Worm (Caenorhabditis elegans): ENCODE results near the gene mrpl-21.

The mrpl-21 gene

ce11 chrIII:4232811-4233269, 10.5 kb downstream of the mrpl-21 start, which contains the start of gene nhr-20:
Gene nhr-20, minus strand, starts transcription at chrIII:4233219.
- TF ChIP-seq him-1 (tag; optimal IDR thresholded peaks at IDR 0.05) (no peak), dao-5 (tag; optimal IDR thresholded peaks at IDR 0.05) (no peak), W03F9.2 (tag; optimal IDR thresholded peaks at IDR 0.05) (no peak)

- TF ChIP-seq dao-5 (tag; optimal IDR thresholded peaks at IDR 0.05) = no peak
- no peak for TF ChIP-seq him-1 (tag; optimal IDR thresholded peaks at IDR 0.05)
- no peak for TF ChIP-seq W03F9.2 (tag; optimal IDR thresholded peaks at IDR 0.05)
Observed at ce11 chrIII:4231372-4231771, 12.0 kb downstream of the mrpl-21 start.

ce11 chrIII:4230092-4230491, 13.3 kb downstream of the mrpl-21 start:
- TF ChIP-seq W03F9.2 (tag; optimal IDR thresholded peaks at IDR 0.05) (no peak), him-1 (tag; optimal IDR thresholded peaks at IDR 0.05) (no peak), dao-5 (tag; optimal IDR thresholded peaks at IDR 0.05) (no peak)

ce11 chrIII:4228841-4229240, 14.5 kb downstream of the mrpl-21 start, which contains the start of gene F43C1.5:
Gene F43C1.5, plus strand, starts transcription at chrIII:4229141.
- no peak for TF ChIP-seq W03F9.2 (tag; optimal IDR thresholded peaks at IDR 0.05)
- no peak for TF ChIP-seq him-1 (tag; optimal IDR thresholded peaks at IDR 0.05)
- TF ChIP-seq dao-5 (tag; optimal IDR thresholded peaks at IDR 0.05) = no peak

- no peak for TF ChIP-seq W03F9.2 (tag; optimal IDR thresholded peaks at IDR 0.05)
- TF ChIP-seq him-1 (tag; optimal IDR thresholded peaks at IDR 0.05) = no peak
- no peak for TF ChIP-seq dao-5 (tag; optimal IDR thresholded peaks at IDR 0.05)
Observed at ce11 chrIII:4228008-4228407, 15.4 kb downstream of the mrpl-21 start, which contains the start of gene mpk-1. Gene mpk-1, minus strand, starts transcription at chrIII:4228108.

ce11 chrIII:4227363-4227762, 16.0 kb downstream of the mrpl-21 start:
- TF ChIP-seq dao-5 (tag; optimal IDR thresholded peaks at IDR 0.05) = no peak
- no peak for TF ChIP-seq W03F9.2 (tag; optimal IDR thresholded peaks at IDR 0.05)

- no peak for TF ChIP-seq W03F9.2 (tag; optimal IDR thresholded peaks at IDR 0.05)
- TF ChIP-seq him-1 (tag; optimal IDR thresholded peaks at IDR 0.05) = no peak
- no peak for TF ChIP-seq dao-5 (tag; optimal IDR thresholded peaks at IDR 0.05)
Observed at ce11 chrIII:4224722-4225121, 18.6 kb downstream of the mrpl-21 start.

- TF ChIP-seq dao-5 (tag; optimal IDR thresholded peaks at IDR 0.05) = no peak
- peak; percentile 71 for TF ChIP-seq him-1 (tag; optimal IDR thresholded peaks at IDR 0.05)
- peak; percentile 41 for TF ChIP-seq W03F9.2 (tag; optimal IDR thresholded peaks at IDR 0.05)
Observed at ce11 chrIII:4223668-4224127, 19.7 kb downstream of the mrpl-21 start.

ce11 chrIII:4221527-4221926, 21.8 kb downstream of the mrpl-21 start:
- TF ChIP-seq W03F9.2 (tag; optimal IDR thresholded peaks at IDR 0.05) (no peak), him-1 (tag; optimal IDR thresholded peaks at IDR 0.05) (no peak), dao-5 (tag; optimal IDR thresholded peaks at IDR 0.05) (no peak)

- TF ChIP-seq him-1 (tag; optimal IDR thresholded peaks at IDR 0.05) (no peak), dao-5 (tag; optimal IDR thresholded peaks at IDR 0.05) (no peak)
Observed at ce11 chrIII:4220864-4221263, 22.5 kb downstream of the mrpl-21 start.

- TF ChIP-seq dao-5 (tag; optimal IDR thresholded peaks at IDR 0.05) = no peak
- TF ChIP-seq W03F9.2 (tag; optimal IDR thresholded peaks at IDR 0.05) = no peak
- TF ChIP-seq him-1 (tag; optimal IDR thresholded peaks at IDR 0.05) = no peak
Observed at ce11 chrIII:4210661-4211060, 32.7 kb downstream of the mrpl-21 start.

ce11 chrIII:4209188-4209587, 34.2 kb downstream of the mrpl-21 start, which contains the start of gene phlp-2:
Gene phlp-2, plus strand, starts transcription at chrIII:4209488.
- no peak for TF ChIP-seq W03F9.2 (tag; optimal IDR thresholded peaks at IDR 0.05)
- no peak for TF ChIP-seq dao-5 (tag; optimal IDR thresholded peaks at IDR 0.05)
- TF ChIP-seq him-1 (tag; optimal IDR thresholded peaks at IDR 0.05) = no peak

ce11 chrIII:4208210-4208609, 35.2 kb downstream of the mrpl-21 start:
- TF ChIP-seq W03F9.2 (tag; optimal IDR thresholded peaks at IDR 0.05) (no peak), him-1 (tag; optimal IDR thresholded peaks at IDR 0.05) (no peak), dao-5 (tag; optimal IDR thresholded peaks at IDR 0.05) (no peak)

ce11 chrIII:4205751-4206327, 37.5 kb downstream of the mrpl-21 start, which contains the start of gene R74.8:
Gene R74.8, plus strand, starts transcription at chrIII:4206277.
- TF ChIP-seq W03F9.2 (tag; optimal IDR thresholded peaks at IDR 0.05) (peak; percentile 36), him-1 (tag; optimal IDR thresholded peaks at IDR 0.05) (no peak), dao-5 (tag; optimal IDR thresholded peaks at IDR 0.05) (no peak)

ce11 chrIII:4204964-4205363, 38.4 kb downstream of the mrpl-21 start:
- TF ChIP-seq W03F9.2 (tag; optimal IDR thresholded peaks at IDR 0.05) = no peak
- no peak for TF ChIP-seq him-1 (tag; optimal IDR thresholded peaks at IDR 0.05)

Measured in whole organism, L4/young adult.